Worm (Caenorhabditis elegans) whole organism, young adult: ENCODE measurements around the gene dot-1.3.
"Not testable (repeated sequence)": the region's sequence is repeated elsewhere in the genome, so short reads cannot be mapped to it uniquely, and the experiment has no call there.

ENCODE experiments used
- B0035.1 ChIP-seq: sonication (generic microtip); optimal IDR thresholded peaks from 2 replicates; lab custom pipeline; 2016; ENCODE audit warnings: missing genetic modification characterization, mild to moderate bottlenecking, missing compliant biosample characterization, missing genotype, missing genetic modification reagents
- C17E4.6 ChIP-seq: fragments of 200-800 bp; sonication (Bioruptor generic); IDR thresholded peaks from 2 replicates; pipeline ENCODE4 v1.3.6; 2022; ENCODE audit warnings: missing genetic modification reagents, missing genetic modification characterization, missing compliant biosample characterization
- ceh-40 ChIP-seq: fragments of 200-800 bp; sonication (Bioruptor generic); IDR thresholded peaks from 2 replicates; pipeline ENCODE4 v1.3.6; 2022; ENCODE audit warnings: missing genetic modification characterization, missing compliant biosample characterization
- dox-1 ChIP-seq: fragments of 200-800 bp; sonication (Bioruptor generic); IDR thresholded peaks from 2 replicates; pipeline ENCODE4 v1.3.6; 2022; ENCODE audit warnings: missing genetic modification reagents, missing genetic modification characterization, missing compliant biosample characterization
- dpl-1 ChIP-seq: fragments of 150-350 bp; optimal IDR thresholded peaks from 2 replicates; lab custom pipeline; 2014; ENCODE audit warnings: missing biosample characterization, missing genetic modification reagents, missing genetic modification characterization
- ekl-4 ChIP-seq: fragments of 200-800 bp; sonication (Bioruptor generic); IDR thresholded peaks from 2 replicates; pipeline ENCODE4 v1.3.6; 2022; ENCODE audit warnings: missing genetic modification reagents, missing genetic modification characterization, missing compliant biosample characterization
- lir-1 ChIP-seq: fragments of 200-800 bp; sonication (Bioruptor generic); conservative IDR thresholded peaks from 2 replicates; pipeline ENCODE4 v1.3.6; 2022; ENCODE audit warnings: missing genetic modification reagents, missing genetic modification characterization, missing compliant biosample characterization
- mel-28 ChIP-seq: sonication (generic microtip); optimal IDR thresholded peaks from 2 replicates; lab custom pipeline; 2016; ENCODE audit warnings: borderline replicate concordance, mild to moderate bottlenecking, missing genetic modification characterization, missing compliant biosample characterization
- pha-4 ChIP-seq: fragments of 150-350 bp; sonication (generic microtip); optimal IDR thresholded peaks from 2 replicates; lab custom pipeline; 2014; ENCODE audit warnings: missing biosample characterization, missing genetic modification reagents, missing genetic modification characterization
- rec-8 ChIP-seq, 2 experiments: sonication (generic microtip); optimal IDR thresholded peaks; 2 replicates each; lab custom pipeline; 2016; ENCODE audit warnings: mild to moderate bottlenecking in 2 of 2, missing genetic modification characterization in 2 of 2, missing genetic modification reagents in 2 of 2, missing genotype in 2 of 2, missing biosample characterization in 1 of 2, missing compliant biosample characterization in 1 of 2, moderate library complexity in 1 of 2
- tlf-1 ChIP-seq: fragments of 200-800 bp; sonication (Bioruptor generic); optimal IDR thresholded peaks from 2 replicates; lab custom pipeline; 2018; ENCODE audit warnings: mild to moderate bottlenecking, missing genetic modification characterization, missing compliant biosample characterization
- ztf-22 ChIP-seq: fragments of 200-800 bp; sonication (Bioruptor generic); optimal IDR thresholded peaks from 2 replicates; lab custom pipeline; 2018; ENCODE audit warnings: mild to moderate bottlenecking, missing genetic modification characterization, moderate library complexity, missing compliant biosample characterization
- ztf-6 ChIP-seq: fragments of 200-800 bp; sonication (Bioruptor generic); IDR thresholded peaks from 2 replicates; pipeline ENCODE4 v1.3.6; 2022; ENCODE audit warnings: missing genetic modification reagents, missing genetic modification characterization, missing compliant biosample characterization

ce11 chrX:12302755-12303154 lies at the start of gene dot-1.3:
- not testable (repeated sequence) for TF ChIP-seq ztf-22 (GFP tag; lab: Kevin White, UChicago); mel-28; ekl-4; C17E4.6; rec-8 (tag; optimal IDR thresholded peaks at IDR 0.05; lab: Kevin White, UChicago); B0035.1; ceh-40; dox-1; ztf-6; dpl-1 (GFP tag; lab: Kevin White, UChicago); lir-1 (GFP tag; lab: Robert Waterston, UW); tlf-1; pha-4 (tag; lab: Kevin White, UChicago)
